Worm (Caenorhabditis elegans) whole organism, late embryonic: ENCODE measurements around the gene T04A6.3.

Experiments used
- C38D4.7 ChIP-seq: fragments of 200-800 bp; sonication (Bioruptor generic); optimal IDR thresholded peaks from 2 replicates; lab custom pipeline; 2018; ENCODE audit warnings: mild to moderate bottlenecking, missing genetic modification characterization, moderate library complexity, missing compliant biosample characterization
- F13H6.1 ChIP-seq: sonication (generic microtip); optimal IDR thresholded peaks from 2 replicates; lab custom pipeline; 2016; ENCODE audit warnings: missing genetic modification characterization, missing compliant biosample characterization
- K02D7.2 ChIP-seq: sonication (generic microtip); optimal IDR thresholded peaks from 2 replicates; lab custom pipeline; 2017; ENCODE audit warnings: mild to moderate bottlenecking, missing genetic modification characterization, missing compliant biosample characterization
- K09A11.1 ChIP-seq: sonication (generic microtip); optimal IDR thresholded peaks from 2 replicates; lab custom pipeline; 2017; ENCODE audit warnings: antibody characterized with exemption, mild to moderate bottlenecking, missing genetic modification characterization, missing compliant biosample characterization; ENCODE audit not compliant: insufficient read depth
- ahr-1 ChIP-seq: sonication (generic microtip); optimal IDR thresholded peaks from 2 replicates; lab custom pipeline; 2016; ENCODE audit warnings: missing genetic modification characterization, missing compliant biosample characterization
- ceh-14 ChIP-seq: sonication (generic microtip); optimal IDR thresholded peaks from 2 replicates; lab custom pipeline; 2016; ENCODE audit warnings: missing genotype, missing genetic modification characterization, missing compliant biosample characterization
- ceh-18 ChIP-seq: sonication (generic microtip); optimal IDR thresholded peaks from 2 replicates; lab custom pipeline; 2016; ENCODE audit warnings: missing genetic modification characterization, missing compliant biosample characterization
- ceh-19 ChIP-seq: fragments of 200-800 bp; sonication (Bioruptor generic); optimal IDR thresholded peaks from 2 replicates; lab custom pipeline; 2018; ENCODE audit warnings: mild to moderate bottlenecking, missing genetic modification characterization, missing compliant biosample characterization
- ceh-22 ChIP-seq: sonication (generic microtip); optimal IDR thresholded peaks from 2 replicates; lab custom pipeline; 2017; ENCODE audit warnings: missing biosample characterization, missing genetic modification characterization
- ceh-24 ChIP-seq: sonication (generic microtip); optimal IDR thresholded peaks from 2 replicates; lab custom pipeline; 2016; ENCODE audit warnings: mild to moderate bottlenecking, missing genetic modification characterization, missing compliant biosample characterization
- ceh-31 ChIP-seq: sonication (generic microtip); optimal IDR thresholded peaks from 2 replicates; lab custom pipeline; 2016; ENCODE audit warnings: missing genetic modification characterization, missing compliant biosample characterization
- ceh-34 ChIP-seq: sonication (generic microtip); optimal IDR thresholded peaks from 2 replicates; lab custom pipeline; 2016; ENCODE audit warnings: mild to moderate bottlenecking, missing genetic modification characterization, missing compliant biosample characterization
- ceh-6 ChIP-seq: fragments of 200-800 bp; sonication (Bioruptor generic); optimal IDR thresholded peaks from 2 replicates; lab custom pipeline; 2018; ENCODE audit warnings: mild to moderate bottlenecking, missing genetic modification characterization, missing compliant biosample characterization
- che-1 ChIP-seq: sonication (generic microtip); optimal IDR thresholded peaks from 2 replicates; lab custom pipeline; 2016; ENCODE audit warnings: mild to moderate bottlenecking, missing genetic modification characterization, missing compliant biosample characterization
- dmd-4 ChIP-seq: sonication (generic microtip); optimal IDR thresholded peaks from 2 replicates; lab custom pipeline; 2016; ENCODE audit warnings: borderline replicate concordance, missing genetic modification characterization, missing compliant biosample characterization
- ets-4 ChIP-seq: sonication (generic microtip); optimal IDR thresholded peaks from 2 replicates; lab custom pipeline; 2016; ENCODE audit warnings: missing genetic modification characterization, missing compliant biosample characterization
- fkh-10 ChIP-seq: fragments of 150-350 bp; optimal IDR thresholded peaks from 2 replicates; lab custom pipeline; 2014; ENCODE audit warnings: missing biosample characterization, missing genetic modification reagents, missing genetic modification characterization
- fkh-6 ChIP-seq: sonication (generic microtip); optimal IDR thresholded peaks from 2 replicates; lab custom pipeline; 2016; ENCODE audit warnings: missing genetic modification characterization, missing compliant biosample characterization
- hlh-15 ChIP-seq: sonication (generic microtip); optimal IDR thresholded peaks from 2 replicates; lab custom pipeline; 2016; ENCODE audit warnings: missing genetic modification characterization, missing compliant biosample characterization
- lim-6 ChIP-seq: sonication (generic microtip); optimal IDR thresholded peaks from 2 replicates; lab custom pipeline; 2016; ENCODE audit warnings: missing genetic modification characterization, missing compliant biosample characterization
- madf-2 ChIP-seq: sonication (generic microtip); optimal IDR thresholded peaks from 2 replicates; lab custom pipeline; 2017; ENCODE audit warnings: missing genetic modification characterization, missing compliant biosample characterization
- mec-3 ChIP-seq: sonication (generic microtip); optimal IDR thresholded peaks from 2 replicates; lab custom pipeline; 2016; ENCODE audit warnings: borderline replicate concordance, missing genetic modification characterization, missing compliant biosample characterization
- nfya-1 ChIP-seq: sonication (generic microtip); optimal IDR thresholded peaks from 2 replicates; lab custom pipeline; 2017; ENCODE audit warnings: missing genetic modification characterization, mild to moderate bottlenecking, missing compliant biosample characterization, antibody characterized with exemption, moderate library complexity
- nhr-232 ChIP-seq: sonication (generic microtip); optimal IDR thresholded peaks from 2 replicates; lab custom pipeline; 2016; ENCODE audit warnings: missing genetic modification characterization, missing compliant biosample characterization
- pat-9 ChIP-seq: fragments of 200-800 bp; sonication (Bioruptor generic); optimal IDR thresholded peaks from 2 replicates; lab custom pipeline; 2018; ENCODE audit warnings: mild to moderate bottlenecking, missing genetic modification characterization, moderate library complexity, missing compliant biosample characterization
- pax-1 ChIP-seq: fragments of 150-350 bp; optimal IDR thresholded peaks from 2 replicates; lab custom pipeline; 2014; ENCODE audit warnings: missing biosample characterization, missing genetic modification characterization
- pqm-1 ChIP-seq: sonication (generic microtip); optimal IDR thresholded peaks from 2 replicates; lab custom pipeline; 2016; ENCODE audit warnings: missing genetic modification characterization, missing compliant biosample characterization
- ref-2 ChIP-seq: sonication (generic microtip); optimal IDR thresholded peaks from 2 replicates; lab custom pipeline; 2016; ENCODE audit warnings: missing genetic modification characterization, missing compliant biosample characterization
- rnt-1 ChIP-seq: sonication (generic microtip); optimal IDR thresholded peaks from 2 replicates; lab custom pipeline; 2016; ENCODE audit warnings: missing genetic modification characterization, missing compliant biosample characterization
- sox-2 ChIP-seq: fragments of 200-800 bp; sonication (Bioruptor generic); IDR thresholded peaks from 2 replicates; pipeline ENCODE4 v1.3.6; 2022; ENCODE audit warnings: missing genetic modification reagents, missing genetic modification characterization, missing compliant biosample characterization
- syd-9 ChIP-seq: sonication (generic microtip); optimal IDR thresholded peaks from 2 replicates; lab custom pipeline; 2016; ENCODE audit warnings: mild to moderate bottlenecking, missing genetic modification characterization, moderate library complexity, missing compliant biosample characterization
- tbx-2 ChIP-seq: sonication (generic microtip); optimal IDR thresholded peaks from 2 replicates; lab custom pipeline; 2016; ENCODE audit warnings: missing genetic modification characterization, missing compliant biosample characterization
- tbx-7 ChIP-seq: sonication (generic microtip); optimal IDR thresholded peaks from 2 replicates; lab custom pipeline; 2016; ENCODE audit warnings: missing genotype, missing genetic modification characterization, missing compliant biosample characterization
- unc-3 ChIP-seq, 2 experiments: fragments of 200-800 bp in 1 of 2; sonication (Bioruptor generic) in 1 of 2; sonication (generic microtip) in 1 of 2; conservative IDR thresholded peaks in 1 of 2; optimal IDR thresholded peaks in 1 of 2; 2 replicates each; pipeline versions ENCODE4 v1.3.6 to Lab custom; 2016 to 2022; ENCODE audit warnings: missing compliant biosample characterization in 2 of 2, missing genetic modification characterization in 2 of 2, missing genetic modification reagents in 1 of 2
- unc-55 ChIP-seq: sonication (generic microtip); optimal IDR thresholded peaks from 2 replicates; lab custom pipeline; 2017; ENCODE audit warnings: missing biosample characterization, missing genetic modification reagents, missing genetic modification characterization
- unc-86 ChIP-seq: sonication (generic microtip); optimal IDR thresholded peaks from 2 replicates; lab custom pipeline; 2016; ENCODE audit warnings: missing genetic modification characterization, missing compliant biosample characterization
- zip-5 ChIP-seq: sonication (generic microtip); optimal IDR thresholded peaks from 2 replicates; lab custom pipeline; 2016; ENCODE audit warnings: missing genetic modification characterization, missing compliant biosample characterization

Gene T04A6.3

ce11 chrIII:7566098-7566497, 42.0 kb downstream of the T04A6.3 start, which contains the start of gene ttr-32:
TSS of gene ttr-32 (plus strand) at chrIII:7566411.
- no peak for TF ChIP-seq ahr-1
- TF ChIP-seq tbx-7 (tag; lab: Kevin White, UChicago), result no peak
- no peak for TF ChIP-seq ceh-14 (tag; lab: Kevin White, UChicago)
- no peak for TF ChIP-seq K02D7.2
- no peak for TF ChIP-seq pax-1 (tag; lab: Kevin White, UChicago)
- TF ChIP-seq zip-5 (tag; lab: Kevin White, UChicago), result no peak
- TF ChIP-seq ceh-24 (tag; lab: Kevin White, UChicago), result no peak
- no peak for TF ChIP-seq madf-2 (tag; lab: Kevin White, UChicago)
- TF ChIP-seq syd-9 (tag; lab: Kevin White, UChicago), result no peak
- no peak for TF ChIP-seq ceh-31
- no peak for TF ChIP-seq che-1 (tag; lab: Kevin White, UChicago)
- no peak for TF ChIP-seq unc-3 (GFP tag; conservative IDR thresholded peaks at IDR 0.05; lab: Robert Waterston, UW)
- no peak for TF ChIP-seq unc-3 (tag; optimal IDR thresholded peaks at IDR 0.05; lab: Kevin White, UChicago)
- no peak for TF ChIP-seq C38D4.7 (GFP tag; lab: Kevin White, UChicago)
- TF ChIP-seq pat-9, result no peak
- TF ChIP-seq nfya-1, result no peak
- TF ChIP-seq F13H6.1 (tag; lab: Kevin White, UChicago), result no peak

ce11 chrIII:7565247-7565646, 42.9 kb downstream of the T04A6.3 start, which contains the start of gene ttr-8:
TSS of gene ttr-8 (minus strand) at chrIII:7565347.
- no peak for TF ChIP-seq rnt-1 (tag; lab: Kevin White, UChicago)
- TF ChIP-seq ceh-24 (tag; lab: Kevin White, UChicago), result no peak
- no peak for TF ChIP-seq syd-9 (tag; lab: Kevin White, UChicago)
- no peak for TF ChIP-seq ceh-6 (GFP tag; lab: Kevin White, UChicago)
- TF ChIP-seq madf-2 (tag; lab: Kevin White, UChicago), result no peak
- TF ChIP-seq ref-2 (tag; lab: Kevin White, UChicago), result no peak
- no peak for TF ChIP-seq ahr-1
- TF ChIP-seq K09A11.1 (tag; lab: Kevin White, UChicago), result no peak
- no peak for TF ChIP-seq C38D4.7 (GFP tag; lab: Kevin White, UChicago)
- no peak for TF ChIP-seq hlh-15
- TF ChIP-seq nhr-232 (tag; lab: Kevin White, UChicago), result no peak
- no peak for TF ChIP-seq ceh-19
- no peak for TF ChIP-seq ceh-34 (tag; lab: Kevin White, UChicago)
- no peak for TF ChIP-seq F13H6.1 (tag; lab: Kevin White, UChicago)

- TF ChIP-seq mec-3 (no peak), ets-4 (tag; lab: Kevin White, UChicago) (no peak), ceh-34 (tag; lab: Kevin White, UChicago) (no peak), pat-9 (no peak), pax-1 (tag; lab: Kevin White, UChicago) (no peak), nfya-1 (no peak), sox-2 (GFP tag; lab: Robert Waterston, UW) (no peak), pqm-1 (tag; lab: Kevin White, UChicago) (no peak), dmd-4 (tag; lab: Kevin White, UChicago) (no peak), ceh-19 (no peak), ceh-22 (tag; lab: Kevin White, UChicago) (no peak), unc-86 (tag; lab: Kevin White, UChicago) (no peak)
Measured at ce11 chrIII:7561872-7562271, 46.3 kb downstream of the T04A6.3 start, which contains the start of gene lgc-12. TSS of gene lgc-12 (plus strand) at chrIII:7562172.

- TF ChIP-seq lim-6 (tag; lab: Kevin White, UChicago) (no peak), ref-2 (tag; lab: Kevin White, UChicago) (no peak), tbx-2 (tag; lab: Kevin White, UChicago) (peak; percentile 26), fkh-10 (GFP tag; lab: Kevin White, UChicago) (no peak), ceh-18 (tag; lab: Kevin White, UChicago) (peak; percentile 73), rnt-1 (tag; lab: Kevin White, UChicago) (peak; percentile 55), fkh-6 (no peak), pax-1 (tag; lab: Kevin White, UChicago) (no peak), unc-55 (peak; percentile 99)
- TF ChIP-seq, all 69 proteins: peak for 4
Measured at ce11 chrIII:7559869-7560268, 48.3 kb downstream of the T04A6.3 start.
